Worm (Caenorhabditis elegans): ENCODE data around the gene F02D8.4.

The F02D8.4 gene

ce11 chrV:14948566-14948965 is 36.1 kb upstream of the F02D8.4 start (continued):
- TF ChIP-seq unc-30 (tag; optimal IDR thresholded peaks at IDR 0.05) (no peak), dsc-1 (tag; optimal IDR thresholded peaks at IDR 0.05) (no peak), blmp-1 (tag; optimal IDR thresholded peaks at IDR 0.05) (peak; percentile 83), egl-27 (tag; optimal IDR thresholded peaks at IDR 0.05) (no peak), pag-3 (tag; optimal IDR thresholded peaks at IDR 0.05; ENCODE audit: borderline replicate concordance, insufficient read depth) (no peak), nhr-237 (tag; optimal IDR thresholded peaks at IDR 0.05) (no peak), C04F5.9 (tag; optimal IDR thresholded peaks at IDR 0.05) (no peak), ceh-90 (tag; optimal IDR thresholded peaks at IDR 0.05) (no peak), nhr-11 (tag; optimal IDR thresholded peaks at IDR 0.05) (no peak), jun-1 (tag; optimal IDR thresholded peaks at IDR 0.05) (no peak), ama-1 (optimal IDR thresholded peaks at IDR 0.05) (peak; percentile 36), C16A3.4 (tag; optimal IDR thresholded peaks at IDR 0.05) (peak; percentile 29), egl-13 (tag; optimal IDR thresholded peaks at IDR 0.05) (no peak), xbp-1 (tag; optimal IDR thresholded peaks at IDR 0.05) (no peak), unc-98 (GFP tag; IDR thresholded peaks at IDR 0.05) (no peak), lin-15B (tag; optimal IDR thresholded peaks at IDR 0.05) (no peak), tlp-1 (tag; optimal IDR thresholded peaks at IDR 0.05) (no peak), tbx-2 (tag; optimal IDR thresholded peaks at IDR 0.05) (peak; percentile 8), isw-1 (GFP tag; IDR thresholded peaks at IDR 0.05) (no peak), ets-5 (GFP tag; IDR thresholded peaks at IDR 0.05) (no peak), sox-4 (tag; optimal IDR thresholded peaks at IDR 0.05) (no peak), unc-62 (GFP tag; optimal IDR thresholded peaks at IDR 0.05) (no peak), hlh-17 (GFP tag; optimal IDR thresholded peaks at IDR 0.05; ENCODE audit: borderline replicate concordance) (no peak), F16B12.6 (tag; optimal IDR thresholded peaks at IDR 0.05) (no peak), ztf-11 (tag; optimal IDR thresholded peaks at IDR 0.05) (peak in 1 of 2 experiments; percentile 6), nhr-12 (tag; optimal IDR thresholded peaks at IDR 0.05) (no peak), fkh-10 (GFP tag; optimal IDR thresholded peaks at IDR 0.05) (no peak), nhr-28 (tag; optimal IDR thresholded peaks at IDR 0.05) (no peak), nhr-84 (tag; optimal IDR thresholded peaks at IDR 0.05) (no peak), ceh-88 (GFP tag; IDR thresholded peaks at IDR 0.05) (0 out of 2 replicates have a peak, but pooled peaks have one; percentile 7), lsy-2 (tag; optimal IDR thresholded peaks at IDR 0.05) (peak in 1 of 2 experiments; percentile 35), alr-1 (tag; optimal IDR thresholded peaks at IDR 0.05; ENCODE audit: borderline replicate concordance) (no peak), unc-130 (tag; optimal IDR thresholded peaks at IDR 0.05) (no peak), nhr-90 (tag; optimal IDR thresholded peaks at IDR 0.05; ENCODE audit: poor library complexity) (no peak), lir-3 (tag; optimal IDR thresholded peaks at IDR 0.05; ENCODE audit: poor library complexity) (no peak), ceh-82 (tag; optimal IDR thresholded peaks at IDR 0.05) (no peak), snpc-4 (tag; optimal IDR thresholded peaks at IDR 0.05) (no peak), mdl-1 (tag; optimal IDR thresholded peaks at IDR 0.05) (peak in 1 of 2 experiments; percentile 70), nhr-19 (GFP tag; conservative IDR thresholded peaks at IDR 0.05) (no peak), pax-3 (tag; optimal IDR thresholded peaks at IDR 0.05) (peak; percentile 51), efl-3 (GFP tag; optimal IDR thresholded peaks at IDR 0.05) (no peak), elt-2 (tag; optimal IDR thresholded peaks at IDR 0.05) (no peak)

ce11 chrV:14949477-14949876 is 35.2 kb upstream of the F02D8.4 start, which contains the start of gene hil-1:
hil-1 (plus strand) TSS chrV:14949777.
- TF ChIP-seq fkh-10 (GFP tag; optimal IDR thresholded peaks at IDR 0.05) (no peak), efl-3 (GFP tag; optimal IDR thresholded peaks at IDR 0.05) (no peak), lin-13 (GFP tag; optimal IDR thresholded peaks at IDR 0.05) (no peak), nhr-71 (tag; optimal IDR thresholded peaks at IDR 0.05) (no peak), snu-23 (GFP tag; optimal IDR thresholded peaks at IDR 0.05) (no peak), xbp-1 (tag; optimal IDR thresholded peaks at IDR 0.05) (no peak), ztf-4 (tag; optimal IDR thresholded peaks at IDR 0.05) (no peak), grh-1 (GFP tag; IDR thresholded peaks at IDR 0.05) (no peak), mef-2 (tag; optimal IDR thresholded peaks at IDR 0.05) (no peak), skn-1 (tag; optimal IDR thresholded peaks at IDR 0.05) (no peak), ces-1 (GFP tag; optimal IDR thresholded peaks at IDR 0.05) (no peak), pag-3 (tag; optimal IDR thresholded peaks at IDR 0.05; ENCODE audit: borderline replicate concordance, insufficient read depth) (no peak), pax-3 (tag; optimal IDR thresholded peaks at IDR 0.05) (no peak), lir-3 (tag; optimal IDR thresholded peaks at IDR 0.05; ENCODE audit: poor library complexity) (no peak), blmp-1 (tag; optimal IDR thresholded peaks at IDR 0.05) (no peak), C16A3.4 (tag; optimal IDR thresholded peaks at IDR 0.05) (no peak), ets-5 (GFP tag; IDR thresholded peaks at IDR 0.05) (no peak)

All from whole organism, L1 larva.